Worm (Caenorhabditis elegans) whole organism, L4/young adult: Measurements from ENCODE around the gene clec-50.

ENCODE experiments used
- W03F9.2 ChIP-seq: fragments of 150-350 bp; optimal IDR thresholded peaks from 2 replicates; lab custom pipeline; 2014; ENCODE audit warnings: missing biosample characterization, missing genetic modification characterization
- dao-5 ChIP-seq: sonication (generic microtip); optimal IDR thresholded peaks from 2 replicates; lab custom pipeline; 2016; ENCODE audit warnings: missing genotype, missing genetic modification characterization, moderate library complexity, missing compliant biosample characterization

DNA sequence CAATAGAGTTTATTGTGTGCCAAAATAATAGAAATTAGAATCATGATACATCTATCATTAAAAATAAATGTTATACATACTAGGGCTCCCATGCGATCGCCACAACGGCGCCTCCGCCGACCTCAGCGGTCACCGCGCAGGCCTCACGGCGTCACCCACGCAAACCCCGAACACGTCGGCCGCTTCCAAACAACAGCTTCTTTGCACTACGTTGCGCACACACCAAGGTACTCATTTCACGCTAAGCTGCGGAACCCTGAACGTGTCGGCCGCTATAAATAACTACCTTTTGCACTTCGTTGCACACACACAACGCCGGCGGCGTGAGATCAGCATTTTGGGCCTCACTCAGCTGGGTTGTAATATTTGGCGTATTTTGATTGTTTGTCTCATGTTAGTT is 4.1 kb upstream of the clec-50 start:
- TF ChIP-seq dao-5 (tag; lab: Kevin White, UChicago) (no peak), W03F9.2 (tag; lab: Kevin White, UChicago) (no peak)
